Worm (Caenorhabditis elegans) whole organism, late embryonic: Measurements from ENCODE around the gene spcs-2.

ENCODE experiments used
- ama-1 ChIP-seq: fragments of 150-350 bp; optimal IDR thresholded peaks from 2 replicates; lab custom pipeline; 2014
- ceh-9 ChIP-seq: sonication (generic microtip); optimal IDR thresholded peaks from 2 replicates; lab custom pipeline; 2016; ENCODE audit warnings: mild to moderate bottlenecking, missing genetic modification characterization, inconsistent platforms, missing compliant biosample characterization
- eyg-1 ChIP-seq: sonication (generic microtip); optimal IDR thresholded peaks from 2 replicates; lab custom pipeline; 2016; ENCODE audit warnings: missing genotype, missing genetic modification characterization, missing compliant biosample characterization
- fkh-10 ChIP-seq: fragments of 150-350 bp; optimal IDR thresholded peaks from 2 replicates; lab custom pipeline; 2014; ENCODE audit warnings: missing biosample characterization, missing genetic modification reagents, missing genetic modification characterization
- pqm-1 ChIP-seq: sonication (generic microtip); optimal IDR thresholded peaks from 2 replicates; lab custom pipeline; 2016; ENCODE audit warnings: missing genetic modification characterization, missing compliant biosample characterization

- TF ChIP-seq fkh-10: no peak
- no peak for TF ChIP-seq ama-1
- no peak for TF ChIP-seq eyg-1 (tag; lab: Kevin White, UChicago)
- TF ChIP-seq pqm-1 (tag; lab: Kevin White, UChicago): no peak
- TF ChIP-seq ceh-9 (tag; lab: Kevin White, UChicago): no peak
Observed at ce11 chrIII:12875653-12876052, 822 bp downstream of the spcs-2 start.
